Fruit fly (Drosophila melanogaster): ENCODE measurements around the gene Sf3b1.

The Sf3b1 gene

DNA sequence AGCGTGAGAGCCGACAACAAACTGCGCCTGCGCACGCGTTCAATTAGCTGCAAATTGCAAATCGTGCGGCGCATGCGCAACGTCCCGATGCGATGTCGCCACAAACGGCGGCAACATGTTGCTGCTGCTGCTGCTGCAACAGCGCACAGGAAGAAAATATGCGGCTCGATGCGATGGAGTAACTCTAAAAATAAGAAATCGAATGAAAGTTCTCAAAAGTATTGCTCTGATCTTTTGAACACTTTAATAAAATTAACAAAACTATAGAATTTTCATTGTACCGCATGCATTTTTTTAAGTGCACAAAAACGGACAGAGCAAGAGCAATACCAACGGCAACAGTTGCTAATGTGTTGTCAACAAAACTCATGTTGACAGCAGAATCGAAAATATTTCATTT lies 38.0 kb downstream of the Sf3b1 start:
- TF ChIP-seq Crg-1 (GFP tag; optimal IDR thresholded peaks at IDR 0.05) (no peak), CG14711 (tag; optimal IDR thresholded peaks at IDR 0.05) (no peak), Mnt (GFP tag; optimal IDR thresholded peaks at IDR 0.05) (no peak), CG33017 (tag; optimal IDR thresholded peaks at IDR 0.05) (no peak), CG1620 (GFP tag; optimal IDR thresholded peaks at IDR 0.05) (no peak), Hr96 (GFP tag; optimal IDR thresholded peaks at IDR 0.05) (no peak), cnc (optimal IDR thresholded peaks at IDR 0.05) (no peak), CG7045 (GFP tag; optimal IDR thresholded peaks at IDR 0.05) (no peak), CG5204 (GFP tag; optimal IDR thresholded peaks at IDR 0.05) (no peak), bab1 (GFP tag; optimal IDR thresholded peaks at IDR 0.05) (no peak), toe (GFP tag; optimal IDR thresholded peaks at IDR 0.05) (no peak), CG12768 (GFP tag; optimal IDR thresholded peaks at IDR 0.05) (no peak)

DNA sequence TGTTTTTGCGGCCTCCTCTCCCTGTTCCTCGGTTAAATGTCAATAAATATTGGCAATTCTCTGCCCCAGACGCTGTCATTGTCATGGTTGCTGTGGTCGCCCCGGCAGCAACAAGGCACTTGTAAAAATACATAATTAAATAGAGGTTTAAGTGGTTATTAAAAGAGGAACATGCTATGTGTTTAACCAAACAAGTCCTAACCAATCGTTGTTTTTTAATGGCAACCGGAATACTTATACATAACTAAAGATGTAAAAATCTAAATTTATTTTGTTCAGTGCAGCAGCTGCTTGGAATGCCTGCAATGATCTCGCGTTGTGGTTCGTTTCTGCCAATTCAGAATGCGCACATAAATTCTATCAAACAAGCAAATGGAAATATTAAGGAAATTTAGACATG lies 38.8 kb downstream of the Sf3b1 start:
- TF ChIP-seq pad (GFP tag; optimal IDR thresholded peaks at IDR 0.05) = no peak

DNA sequence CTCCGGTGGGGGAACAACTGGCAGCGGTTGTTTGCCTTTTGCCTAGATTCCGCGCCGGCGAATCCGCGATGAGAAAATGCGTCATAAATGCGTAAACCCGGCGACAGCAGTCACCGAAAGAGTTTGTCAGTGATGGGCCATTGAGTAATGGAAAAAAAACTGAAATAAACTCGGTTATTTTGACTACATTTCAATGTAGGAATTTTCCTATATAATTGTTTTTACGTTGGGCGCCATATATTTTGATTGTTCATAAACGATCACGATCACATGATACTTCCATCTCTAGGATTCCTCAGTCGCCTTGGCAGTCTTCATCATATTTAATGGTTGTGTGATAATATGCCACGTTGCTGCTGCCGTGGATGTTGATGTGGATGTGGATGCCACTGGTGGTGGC lies 40.0 kb downstream of the Sf3b1 start:
- TF ChIP-seq CG7045 (GFP tag; optimal IDR thresholded peaks at IDR 0.05) = no peak
- no peak for TF ChIP-seq tj (GFP tag; optimal IDR thresholded peaks at IDR 0.05)
- no peak for TF ChIP-seq Mnt (GFP tag; optimal IDR thresholded peaks at IDR 0.05)
- TF ChIP-seq Hr96 (GFP tag; optimal IDR thresholded peaks at IDR 0.05) = no peak

DNA sequence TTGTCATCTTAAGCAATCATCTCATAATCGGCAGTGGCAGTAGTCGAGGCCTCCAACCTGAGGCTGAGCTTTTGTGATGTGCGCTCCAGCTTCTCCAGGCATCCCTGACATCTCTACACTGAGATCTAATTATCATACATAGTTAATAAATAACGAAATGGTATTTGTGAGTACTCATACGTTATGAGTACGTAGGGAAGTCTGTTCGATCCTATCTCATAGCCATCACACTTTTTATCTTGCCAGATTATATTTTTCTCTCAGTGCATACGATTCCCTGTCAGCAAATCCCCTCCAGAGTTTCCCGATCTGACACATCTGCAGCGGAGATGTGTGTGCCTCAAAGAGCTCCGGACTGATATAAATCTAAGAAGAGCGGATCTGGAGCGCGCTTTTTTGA lies 41.4 kb downstream of the Sf3b1 start:
- no peak for TF ChIP-seq CG7101 (tag; optimal IDR thresholded peaks at IDR 0.05)
- no peak for TF ChIP-seq tj (GFP tag; optimal IDR thresholded peaks at IDR 0.05)
- no peak for TF ChIP-seq Hr96 (GFP tag; optimal IDR thresholded peaks at IDR 0.05)
- TF ChIP-seq CG12768 (GFP tag; optimal IDR thresholded peaks at IDR 0.05) = no peak
- no peak for TF ChIP-seq cnc (optimal IDR thresholded peaks at IDR 0.05)
- TF ChIP-seq Mnt (GFP tag; optimal IDR thresholded peaks at IDR 0.05) = no peak
- TF ChIP-seq pad (GFP tag; optimal IDR thresholded peaks at IDR 0.05) = no peak
- no peak for TF ChIP-seq Crg-1 (GFP tag; optimal IDR thresholded peaks at IDR 0.05)
- no peak for TF ChIP-seq kay (GFP tag; ENCODE audit: borderline replicate concordance)
- TF ChIP-seq bab1 (GFP tag; optimal IDR thresholded peaks at IDR 0.05) = no peak
- TF ChIP-seq CG11617 (GFP tag; optimal IDR thresholded peaks at IDR 0.05) = no peak
- no peak for TF ChIP-seq Clk (GFP tag; optimal IDR thresholded peaks at IDR 0.05)
- TF ChIP-seq CG7045 (GFP tag; optimal IDR thresholded peaks at IDR 0.05) = no peak
- no peak for TF ChIP-seq CG14711 (tag; optimal IDR thresholded peaks at IDR 0.05)
- no peak for TF ChIP-seq ovo (GFP tag; optimal IDR thresholded peaks at IDR 0.05)
- no peak for TF ChIP-seq cic (GFP tag; optimal IDR thresholded peaks at IDR 0.05)
- TF ChIP-seq CG5204 (GFP tag; optimal IDR thresholded peaks at IDR 0.05) = no peak
- no peak for TF ChIP-seq CG33017 (tag; optimal IDR thresholded peaks at IDR 0.05)

DNA sequence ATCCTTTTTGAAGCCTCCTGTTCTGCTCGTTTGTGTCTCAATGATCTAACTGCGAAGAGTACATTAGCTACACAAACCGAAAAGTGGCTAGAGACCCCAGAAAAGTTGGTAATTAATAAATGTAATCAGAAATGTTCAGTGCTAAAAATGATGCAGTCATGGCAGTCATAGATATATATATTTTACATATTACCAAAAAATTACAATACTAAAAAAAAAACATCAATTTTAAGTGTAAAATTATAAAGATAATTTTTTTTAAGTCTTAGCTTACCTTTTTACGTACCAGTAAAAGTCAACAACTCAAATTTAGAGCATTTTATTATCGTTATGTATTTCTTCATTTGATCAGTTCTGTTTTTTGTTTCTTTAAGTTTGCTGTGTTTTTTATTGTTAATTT lies 44.6 kb downstream of the Sf3b1 start:
- no peak for TF ChIP-seq CG7101 (tag; optimal IDR thresholded peaks at IDR 0.05)
- no peak for TF ChIP-seq cic (GFP tag; optimal IDR thresholded peaks at IDR 0.05)
- TF ChIP-seq Mnt (GFP tag; optimal IDR thresholded peaks at IDR 0.05) = no peak
- no peak for TF ChIP-seq CG5204 (GFP tag; optimal IDR thresholded peaks at IDR 0.05)
- no peak for TF ChIP-seq cnc (optimal IDR thresholded peaks at IDR 0.05)
- TF ChIP-seq Crg-1 (GFP tag; optimal IDR thresholded peaks at IDR 0.05) = no peak
- no peak for TF ChIP-seq CG11617 (GFP tag; optimal IDR thresholded peaks at IDR 0.05)
- no peak for TF ChIP-seq bab1 (GFP tag; optimal IDR thresholded peaks at IDR 0.05)
- TF ChIP-seq CG7045 (GFP tag; optimal IDR thresholded peaks at IDR 0.05) = no peak
- TF ChIP-seq pad (GFP tag; optimal IDR thresholded peaks at IDR 0.05) = no peak
- no peak for TF ChIP-seq CG12768 (GFP tag; optimal IDR thresholded peaks at IDR 0.05)
- TF ChIP-seq ovo (GFP tag; optimal IDR thresholded peaks at IDR 0.05) = no peak
- TF ChIP-seq CG33017 (tag; optimal IDR thresholded peaks at IDR 0.05) = no peak
- no peak for TF ChIP-seq CG1620 (GFP tag; optimal IDR thresholded peaks at IDR 0.05)
- TF ChIP-seq toe (GFP tag; optimal IDR thresholded peaks at IDR 0.05) = no peak
- no peak for TF ChIP-seq kay (GFP tag; ENCODE audit: borderline replicate concordance)

DNA sequence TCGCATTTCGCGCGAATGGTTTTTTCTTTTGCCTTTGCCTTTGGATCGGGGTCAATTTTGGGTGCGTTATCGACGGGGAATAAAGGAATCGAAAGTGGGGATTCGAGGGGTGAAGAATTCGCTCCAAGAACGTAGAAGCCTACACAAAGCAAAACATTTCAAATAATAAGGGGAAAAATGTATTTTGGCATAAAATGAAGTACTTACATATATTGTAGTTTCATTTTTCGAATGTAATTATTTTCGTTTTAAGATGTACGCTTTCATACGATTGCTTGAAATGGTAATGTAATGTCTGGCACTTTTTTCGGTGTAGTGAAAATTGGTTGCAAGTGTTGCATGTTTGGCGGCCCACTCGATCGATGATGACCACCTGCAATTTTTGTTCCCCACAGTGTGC lies 46.9 kb downstream of the Sf3b1 start:
- no peak for TF ChIP-seq cic (GFP tag; optimal IDR thresholded peaks at IDR 0.05)
- TF ChIP-seq Crg-1 (GFP tag; optimal IDR thresholded peaks at IDR 0.05) = no peak
- TF ChIP-seq kay (GFP tag; ENCODE audit: borderline replicate concordance) = no peak
- no peak for TF ChIP-seq pad (GFP tag; optimal IDR thresholded peaks at IDR 0.05)
- no peak for TF ChIP-seq Hr96 (GFP tag; optimal IDR thresholded peaks at IDR 0.05)
- TF ChIP-seq ovo (GFP tag; optimal IDR thresholded peaks at IDR 0.05) = no peak
- no peak for TF ChIP-seq CG7045 (GFP tag; optimal IDR thresholded peaks at IDR 0.05)

DNA sequence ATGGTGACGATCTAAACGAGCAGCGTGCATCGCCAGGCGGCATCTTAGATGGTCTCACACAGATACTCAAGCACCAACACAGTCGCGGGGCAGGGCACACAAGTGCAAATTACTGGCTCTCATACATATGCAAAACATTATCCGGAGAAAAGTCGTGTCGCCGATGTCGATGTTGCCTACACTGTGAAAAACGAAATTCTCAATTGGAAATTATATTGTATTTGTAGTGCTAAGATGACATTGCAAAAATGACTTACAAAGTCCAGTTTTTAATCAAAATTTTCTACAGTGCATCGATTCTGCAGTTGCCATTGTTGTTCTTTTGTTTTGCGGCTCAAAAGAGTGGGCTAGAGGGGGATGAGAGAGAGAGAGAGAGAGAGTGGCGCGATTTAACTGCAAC lies 51.6 kb downstream of the Sf3b1 start:
- TF ChIP-seq cic (GFP tag; optimal IDR thresholded peaks at IDR 0.05) (no peak), bab1 (GFP tag; optimal IDR thresholded peaks at IDR 0.05) (no peak), Clk (GFP tag; optimal IDR thresholded peaks at IDR 0.05) (no peak), pad (GFP tag; optimal IDR thresholded peaks at IDR 0.05) (no peak), Hr96 (GFP tag; optimal IDR thresholded peaks at IDR 0.05) (no peak), kay (GFP tag; ENCODE audit: borderline replicate concordance) (no peak), toe (GFP tag; optimal IDR thresholded peaks at IDR 0.05) (no peak), CG14711 (tag; optimal IDR thresholded peaks at IDR 0.05) (no peak)

DNA sequence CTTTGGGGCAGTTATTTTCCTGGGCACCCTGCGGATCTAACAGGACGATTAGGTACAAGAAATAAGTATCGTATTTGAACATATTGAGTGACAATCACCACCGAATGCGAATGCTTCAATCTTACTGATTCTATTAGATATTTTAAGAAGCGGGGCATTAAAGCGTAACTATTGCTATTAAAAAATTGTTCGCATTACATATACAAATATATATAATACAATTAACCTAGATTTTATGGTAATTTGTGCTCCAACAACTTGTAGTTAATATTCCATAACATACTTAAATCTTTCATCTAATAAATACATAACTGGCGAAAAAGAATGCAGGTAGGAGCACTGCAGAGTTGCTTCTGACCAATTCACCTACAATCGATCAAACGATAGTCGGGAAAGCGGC lies 53.0 kb downstream of the Sf3b1 start, which contains the start of gene lectin-21Cb:
TSS of gene lectin-21Cb (minus strand) at position 101 of the 400 bp plus-strand sequence.
- TF ChIP-seq cic (GFP tag; optimal IDR thresholded peaks at IDR 0.05) (no peak), CG1620 (GFP tag; optimal IDR thresholded peaks at IDR 0.05) (no peak), CG33017 (tag; optimal IDR thresholded peaks at IDR 0.05) (no peak)

All from whole organism, adult.